Worm (Caenorhabditis elegans): ENCODE measurements around the gene cdf-1.

The cdf-1 gene

ce11 chrX:6473698-6474314 is 31.1 kb downstream of the cdf-1 start, which contains the start of the genes C15B12.4 and C15B12.8:
TSS of gene C15B12.4 (minus strand) at chrX:6473748.
TSS of gene C15B12.8 (plus strand) at chrX:6474264.
- TF ChIP-seq klf-2 (GFP tag; conservative IDR thresholded peaks at IDR 0.05): no peak
- TF ChIP-seq tab-1 (GFP tag; IDR thresholded peaks at IDR 0.05): no peak

ce11 chrX:6468499-6468898 is 36.4 kb downstream of the cdf-1 start, which contains the start of gene C15B12.9:
TSS of gene C15B12.9 (plus strand) at chrX:6468799.
- TF ChIP-seq ztf-29 (GFP tag; IDR thresholded peaks at IDR 0.05) (no peak), klf-2 (GFP tag; conservative IDR thresholded peaks at IDR 0.05) (no peak), ztf-23 (GFP tag; IDR thresholded peaks at IDR 0.05) (no peak), T22C8.4 (GFP tag; IDR thresholded peaks at IDR 0.05) (no peak), med-1 (GFP tag; optimal IDR thresholded peaks at IDR 0.05; ENCODE audit: insufficient read depth) (no peak), flt-1 (GFP tag; IDR thresholded peaks at IDR 0.05) (no peak), cog-1 (tag; optimal IDR thresholded peaks at IDR 0.05) (no peak), ref-1 (GFP tag; conservative IDR thresholded peaks at IDR 0.05) (no peak), tab-1 (GFP tag; IDR thresholded peaks at IDR 0.05) (no peak)

ce11 chrX:6467462-6467861 is 37.5 kb downstream of the cdf-1 start, which contains the start of gene C15B12.3:
TSS of gene C15B12.3 (minus strand) at chrX:6467562.
- TF ChIP-seq ref-1 (GFP tag; conservative IDR thresholded peaks at IDR 0.05): no peak
- TF ChIP-seq T22C8.4 (GFP tag; IDR thresholded peaks at IDR 0.05): no peak
- TF ChIP-seq med-1 (GFP tag; optimal IDR thresholded peaks at IDR 0.05; ENCODE audit: insufficient read depth): no peak

DNA sequence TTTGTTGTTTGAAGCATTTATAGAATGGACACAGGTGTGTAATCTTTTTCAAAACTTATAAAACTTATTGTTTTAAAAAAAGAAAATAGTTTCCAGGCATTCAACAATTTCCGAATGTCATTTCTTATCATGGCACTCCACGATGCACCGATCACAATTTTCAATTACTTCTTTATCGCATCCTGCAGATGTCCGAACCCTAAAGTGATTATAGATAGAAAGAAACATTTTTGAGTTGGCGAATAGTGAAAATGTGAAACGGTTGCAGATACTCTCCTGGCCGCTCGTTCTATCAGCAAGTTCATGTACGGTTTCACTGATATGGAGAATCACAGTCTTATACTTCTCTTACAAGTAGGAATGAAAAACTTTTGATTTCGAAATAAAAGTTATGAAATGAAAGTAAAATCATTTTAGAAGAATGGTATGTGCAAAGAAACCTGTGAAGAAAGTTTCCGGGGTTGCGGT is 41.9 kb downstream of the cdf-1 start, which contains the start of gene C15B12.2:
Gene C15B12.2 (plus strand): TSS at position 418 of the 468 bp plus-strand sequence.
- TF ChIP-seq tab-1 (GFP tag; IDR thresholded peaks at IDR 0.05) (no peak), ref-1 (GFP tag; conservative IDR thresholded peaks at IDR 0.05) (no peak), med-1 (GFP tag; optimal IDR thresholded peaks at IDR 0.05; ENCODE audit: insufficient read depth) (no peak), T22C8.4 (GFP tag; IDR thresholded peaks at IDR 0.05) (no peak), cog-1 (tag; optimal IDR thresholded peaks at IDR 0.05) (no peak), flt-1 (GFP tag; IDR thresholded peaks at IDR 0.05) (no peak), klf-2 (GFP tag; conservative IDR thresholded peaks at IDR 0.05) (no peak), ztf-29 (GFP tag; IDR thresholded peaks at IDR 0.05) (no peak), ztf-23 (GFP tag; IDR thresholded peaks at IDR 0.05) (no peak)

DNA sequence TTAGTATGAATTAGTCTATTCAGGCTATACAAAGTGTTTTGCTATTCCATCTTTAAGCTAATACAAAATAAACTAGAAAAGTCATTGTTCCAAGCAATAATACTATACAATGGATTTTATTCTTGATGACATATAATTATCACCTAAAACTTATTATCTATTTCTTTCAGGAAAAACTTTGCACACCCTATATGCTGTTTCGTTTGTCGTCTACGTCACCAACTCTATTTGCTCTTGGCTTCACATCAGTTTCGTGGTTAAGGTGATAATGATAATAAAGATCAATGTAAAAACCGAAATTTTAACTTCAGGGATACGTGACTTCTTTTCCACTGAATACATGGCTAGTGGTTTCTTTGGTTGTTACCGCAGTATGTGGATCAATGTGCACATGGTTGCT is 42.5 kb downstream of the cdf-1 start:
- TF ChIP-seq ztf-23 (GFP tag; IDR thresholded peaks at IDR 0.05) (no peak), ref-1 (GFP tag; conservative IDR thresholded peaks at IDR 0.05) (no peak), flt-1 (GFP tag; IDR thresholded peaks at IDR 0.05) (no peak), T22C8.4 (GFP tag; IDR thresholded peaks at IDR 0.05) (no peak), klf-2 (GFP tag; conservative IDR thresholded peaks at IDR 0.05) (no peak), ztf-29 (GFP tag; IDR thresholded peaks at IDR 0.05) (no peak), med-1 (GFP tag; optimal IDR thresholded peaks at IDR 0.05; ENCODE audit: insufficient read depth) (no peak)

DNA sequence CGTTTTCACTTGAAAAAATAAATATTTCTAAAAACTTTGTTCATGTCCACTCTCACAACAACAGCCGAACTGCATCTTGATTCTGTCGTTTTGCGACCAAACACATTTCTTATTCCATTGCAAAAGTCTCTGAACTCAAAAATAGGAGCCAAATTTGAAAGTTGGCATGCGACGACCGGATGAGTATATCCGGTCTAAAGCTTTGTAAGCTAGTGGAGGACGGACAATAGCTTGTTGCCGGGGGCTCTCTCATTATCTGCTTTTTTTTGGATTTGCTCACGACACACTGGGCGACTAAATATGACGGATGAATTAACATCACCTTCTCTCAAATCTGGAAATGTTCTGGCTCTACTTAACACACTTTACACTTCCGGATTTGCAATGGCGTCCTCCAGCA is 43.2 kb downstream of the cdf-1 start, which contains the start of gene K04E7.1:
Gene K04E7.1 (plus strand): TSS at position 301 of the 400 bp plus-strand sequence.
- TF ChIP-seq ztf-23 (GFP tag; IDR thresholded peaks at IDR 0.05) (no peak), flt-1 (GFP tag; IDR thresholded peaks at IDR 0.05) (no peak), ref-1 (GFP tag; conservative IDR thresholded peaks at IDR 0.05) (no peak), tab-1 (GFP tag; IDR thresholded peaks at IDR 0.05) (no peak), cog-1 (tag; optimal IDR thresholded peaks at IDR 0.05) (no peak), T22C8.4 (GFP tag; IDR thresholded peaks at IDR 0.05) (no peak), med-1 (GFP tag; optimal IDR thresholded peaks at IDR 0.05; ENCODE audit: insufficient read depth) (no peak), ztf-29 (GFP tag; IDR thresholded peaks at IDR 0.05) (no peak), klf-2 (GFP tag; conservative IDR thresholded peaks at IDR 0.05) (no peak)

DNA sequence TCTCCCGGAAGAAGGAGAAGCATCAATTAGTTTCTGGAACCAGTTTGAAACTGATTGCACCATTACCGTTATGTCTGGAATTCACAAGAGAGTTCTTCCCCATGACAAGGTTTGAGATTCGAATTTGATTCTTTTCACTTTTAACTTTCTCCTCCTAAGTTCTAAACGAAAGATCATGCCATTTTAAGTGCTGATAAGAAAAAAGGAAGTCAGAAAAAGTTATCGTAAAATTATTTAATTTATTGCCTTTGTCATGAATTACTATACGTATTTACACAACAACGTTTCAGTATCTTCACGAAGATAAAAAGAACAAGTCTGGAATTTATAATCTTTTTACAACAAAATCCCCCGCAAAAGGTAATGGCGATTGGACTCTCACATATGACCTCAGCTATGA is 44.8 kb downstream of the cdf-1 start:
- no peak for TF ChIP-seq tab-1 (GFP tag; IDR thresholded peaks at IDR 0.05)
- TF ChIP-seq ref-1 (GFP tag; conservative IDR thresholded peaks at IDR 0.05): no peak
- no peak for TF ChIP-seq ztf-23 (GFP tag; IDR thresholded peaks at IDR 0.05)
- TF ChIP-seq T22C8.4 (GFP tag; IDR thresholded peaks at IDR 0.05): no peak

DNA sequence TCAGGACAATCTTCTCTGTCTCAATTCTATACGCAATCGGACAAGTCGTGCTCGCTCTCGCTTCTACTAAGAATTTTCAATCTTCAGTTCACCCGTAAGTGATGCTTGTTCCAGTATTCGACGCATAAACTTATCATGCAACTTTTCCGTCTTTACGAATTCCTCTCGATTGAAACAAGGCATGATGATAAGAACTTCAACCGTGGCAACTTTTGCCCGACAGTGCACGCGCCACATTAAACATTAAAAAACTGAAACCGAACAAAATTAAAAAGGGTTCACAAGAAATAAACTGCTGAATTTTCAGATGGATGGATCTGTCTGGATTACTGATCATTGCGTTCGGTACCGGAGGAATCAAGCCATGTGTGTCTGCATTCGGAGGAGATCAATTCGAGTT is 46.5 kb downstream of the cdf-1 start:
- TF ChIP-seq T22C8.4 (GFP tag; IDR thresholded peaks at IDR 0.05): no peak
- no peak for TF ChIP-seq med-1 (GFP tag; optimal IDR thresholded peaks at IDR 0.05; ENCODE audit: insufficient read depth)
- TF ChIP-seq ztf-29 (GFP tag; IDR thresholded peaks at IDR 0.05): no peak
- TF ChIP-seq tab-1 (GFP tag; IDR thresholded peaks at IDR 0.05): no peak
- TF ChIP-seq klf-2 (GFP tag; conservative IDR thresholded peaks at IDR 0.05): no peak
- no peak for TF ChIP-seq cog-1 (tag; optimal IDR thresholded peaks at IDR 0.05)
- TF ChIP-seq flt-1 (GFP tag; IDR thresholded peaks at IDR 0.05): no peak
- no peak for TF ChIP-seq ref-1 (GFP tag; conservative IDR thresholded peaks at IDR 0.05)

ce11 chrX:6458001-6458400 is 46.9 kb downstream of the cdf-1 start:
- TF ChIP-seq ref-1 (GFP tag; conservative IDR thresholded peaks at IDR 0.05): no peak
- no peak for TF ChIP-seq T22C8.4 (GFP tag; IDR thresholded peaks at IDR 0.05)
- no peak for TF ChIP-seq flt-1 (GFP tag; IDR thresholded peaks at IDR 0.05)
- TF ChIP-seq ztf-23 (GFP tag; IDR thresholded peaks at IDR 0.05): no peak
- TF ChIP-seq cog-1 (tag; optimal IDR thresholded peaks at IDR 0.05): no peak
- TF ChIP-seq ztf-29 (GFP tag; IDR thresholded peaks at IDR 0.05): no peak
- TF ChIP-seq tab-1 (GFP tag; IDR thresholded peaks at IDR 0.05): no peak
- TF ChIP-seq klf-2 (GFP tag; conservative IDR thresholded peaks at IDR 0.05): no peak
- TF ChIP-seq med-1 (GFP tag; optimal IDR thresholded peaks at IDR 0.05; ENCODE audit: insufficient read depth): no peak

DNA sequence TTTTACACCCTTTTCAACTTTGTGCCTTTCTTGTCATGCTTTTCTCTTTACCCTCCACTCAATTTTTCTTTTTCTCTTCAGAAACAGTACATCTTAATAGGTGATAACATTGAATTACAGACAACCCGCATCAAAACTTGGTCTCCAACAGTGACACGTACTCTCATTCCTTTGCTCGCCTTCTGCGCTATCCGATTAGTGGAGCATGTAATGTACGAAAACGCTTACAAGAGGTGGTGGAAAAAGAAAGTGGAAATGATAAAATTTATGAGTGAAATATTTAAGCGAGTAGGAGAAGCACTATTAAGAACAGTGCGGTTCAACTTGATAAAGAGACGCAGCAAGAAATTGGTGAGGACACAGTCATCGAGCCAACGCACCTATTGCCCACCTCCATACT is 48.4 kb downstream of the cdf-1 start, which contains the start of gene pept-1:
Gene pept-1 (plus strand): TSS at position 306 of the 400 bp plus-strand sequence.
- no peak for TF ChIP-seq ref-1 (GFP tag; conservative IDR thresholded peaks at IDR 0.05)
- TF ChIP-seq ztf-23 (GFP tag; IDR thresholded peaks at IDR 0.05): no peak
- TF ChIP-seq tab-1 (GFP tag; IDR thresholded peaks at IDR 0.05): no peak
- TF ChIP-seq T22C8.4 (GFP tag; IDR thresholded peaks at IDR 0.05): no peak
- TF ChIP-seq ztf-29 (GFP tag; IDR thresholded peaks at IDR 0.05): no peak
- TF ChIP-seq flt-1 (GFP tag; IDR thresholded peaks at IDR 0.05): no peak
- no peak for TF ChIP-seq klf-2 (GFP tag; conservative IDR thresholded peaks at IDR 0.05)
- TF ChIP-seq med-1 (GFP tag; optimal IDR thresholded peaks at IDR 0.05; ENCODE audit: insufficient read depth): no peak
- TF ChIP-seq cog-1 (tag; optimal IDR thresholded peaks at IDR 0.05): no peak
